Worm (Caenorhabditis elegans) whole organism, young adult: Measurements from ENCODE around the gene srh-184.
A peak's percentile ranks its signal among the peaks of the same experiment; 100 is the strongest.

Source experiments
- B0261.1 ChIP-seq: sonication (generic microtip); optimal IDR thresholded peaks from 2 replicates; lab custom pipeline; 2016; ENCODE audit warnings: mild to moderate bottlenecking, missing genetic modification characterization, moderate library complexity, missing compliant biosample characterization
- C17E4.6 ChIP-seq: fragments of 200-800 bp; sonication (Bioruptor generic); IDR thresholded peaks from 2 replicates; pipeline ENCODE4 v1.3.6; 2022; ENCODE audit warnings: missing genetic modification reagents, missing genetic modification characterization, missing compliant biosample characterization
- F23B12.7 ChIP-seq: sonication (generic microtip); optimal IDR thresholded peaks from 2 replicates; lab custom pipeline; 2017; ENCODE audit warnings: missing genetic modification characterization, mild to moderate bottlenecking, missing compliant biosample characterization, antibody characterized with exemption, moderate library complexity; ENCODE audit not compliant: insufficient read depth
- F52B5.7 ChIP-seq: sonication (generic microtip); optimal IDR thresholded peaks from 2 replicates; lab custom pipeline; 2016; ENCODE audit warnings: mild to moderate bottlenecking, missing genetic modification characterization, missing compliant biosample characterization
- F57C9.4 ChIP-seq: sonication (generic microtip); optimal IDR thresholded peaks from 2 replicates; lab custom pipeline; 2017; ENCODE audit warnings: mild to moderate bottlenecking, missing genetic modification characterization, missing compliant biosample characterization
- K12H6.12 ChIP-seq: fragments of 200-800 bp; sonication (Bioruptor generic); optimal IDR thresholded peaks from 2 replicates; lab custom pipeline; 2018; ENCODE audit warnings: mild to moderate bottlenecking, missing genetic modification characterization, missing compliant biosample characterization
- Y95B8A.8 ChIP-seq: fragments of 200-800 bp; sonication (Bioruptor generic); IDR thresholded peaks from 2 replicates; pipeline ENCODE4 v1.3.6; 2022; ENCODE audit warnings: missing genetic modification reagents, missing genetic modification characterization, missing compliant biosample characterization
- ZK185.1 ChIP-seq: sonication (generic microtip); optimal IDR thresholded peaks from 2 replicates; lab custom pipeline; 2016; ENCODE audit warnings: mild to moderate bottlenecking, missing genetic modification characterization, missing compliant biosample characterization; ENCODE audit not compliant: poor library complexity, severe bottlenecking
- ama-1 ChIP-seq, 3 experiments: fragments of 150-350 bp in 1 of 3; sonication (generic microtip) in 2 of 3; optimal IDR thresholded peaks; 2 replicates each; lab custom pipeline; 2014 to 2018; ENCODE audit warnings: missing biosample characterization in 2 of 3, missing genetic modification characterization in 2 of 3, missing genetic modification reagents in 2 of 3
- attf-3 ChIP-seq: fragments of 200-800 bp; sonication (Bioruptor generic); conservative IDR thresholded peaks from 2 replicates; pipeline ENCODE4 v1.3.6; 2022; ENCODE audit warnings: missing genetic modification reagents, missing genetic modification characterization, missing compliant biosample characterization
- bed-1 ChIP-seq: fragments of 200-800 bp; sonication (Bioruptor generic); IDR thresholded peaks from 2 replicates; pipeline ENCODE4 v1.3.6; 2022; ENCODE audit warnings: missing genetic modification reagents, missing genetic modification characterization, missing compliant biosample characterization
- bed-2 ChIP-seq: fragments of 200-800 bp; sonication (Bioruptor generic); IDR thresholded peaks from 2 replicates; pipeline ENCODE4 v1.3.6; 2022; ENCODE audit warnings: missing genetic modification reagents, missing genetic modification characterization, missing compliant biosample characterization
- ccch-3 ChIP-seq: fragments of 200-800 bp; sonication (Bioruptor generic); optimal IDR thresholded peaks from 2 replicates; lab custom pipeline; 2018; ENCODE audit warnings: mild to moderate bottlenecking, missing genetic modification characterization, missing compliant biosample characterization
- cebp-1 ChIP-seq, 2 experiments: fragments of 200-800 bp in 1 of 2; sonication (Bioruptor generic) in 1 of 2; sonication (generic microtip) in 1 of 2; IDR thresholded peaks in 1 of 2; optimal IDR thresholded peaks in 1 of 2; 2 replicates each; pipeline versions ENCODE4 v1.3.6 to Lab custom; 2017 to 2022; ENCODE audit warnings: missing compliant biosample characterization in 2 of 2, missing genetic modification characterization in 2 of 2, mild to moderate bottlenecking in 1 of 2, missing genetic modification reagents in 1 of 2, moderate library complexity in 1 of 2
- cebp-2 ChIP-seq: fragments of 200-800 bp; sonication (Bioruptor generic); IDR thresholded peaks from 2 replicates; pipeline ENCODE4 v1.3.6; 2022; ENCODE audit warnings: missing genetic modification characterization, missing compliant biosample characterization
- ceh-27 ChIP-seq: fragments of 200-800 bp; sonication (Bioruptor generic); optimal IDR thresholded peaks from 2 replicates; lab custom pipeline; 2018; ENCODE audit warnings: mild to moderate bottlenecking, missing genetic modification characterization, moderate library complexity, missing compliant biosample characterization
- ceh-40 ChIP-seq: fragments of 200-800 bp; sonication (Bioruptor generic); IDR thresholded peaks from 2 replicates; pipeline ENCODE4 v1.3.6; 2022; ENCODE audit warnings: missing genetic modification characterization, missing compliant biosample characterization
- ceh-91 ChIP-seq: fragments of 200-800 bp; sonication (Bioruptor generic); IDR thresholded peaks from 2 replicates; pipeline ENCODE4 v1.3.6; 2022; ENCODE audit warnings: missing genetic modification reagents, missing genetic modification characterization, missing compliant biosample characterization
- die-1 ChIP-seq: sonication (generic microtip); optimal IDR thresholded peaks from 2 replicates; lab custom pipeline; 2016; ENCODE audit warnings: missing genotype, mild to moderate bottlenecking, missing genetic modification characterization, missing compliant biosample characterization
- dox-1 ChIP-seq: fragments of 200-800 bp; sonication (Bioruptor generic); IDR thresholded peaks from 2 replicates; pipeline ENCODE4 v1.3.6; 2022; ENCODE audit warnings: missing genetic modification reagents, missing genetic modification characterization, missing compliant biosample characterization
- dpff-1 ChIP-seq: sonication (generic microtip); optimal IDR thresholded peaks from 2 replicates; lab custom pipeline; 2017; ENCODE audit warnings: mild to moderate bottlenecking, missing genetic modification characterization, missing compliant biosample characterization
- dpl-1 ChIP-seq: fragments of 150-350 bp; optimal IDR thresholded peaks from 2 replicates; lab custom pipeline; 2014; ENCODE audit warnings: missing biosample characterization, missing genetic modification reagents, missing genetic modification characterization
- gei-17 ChIP-seq: fragments of 200-800 bp; sonication (Bioruptor generic); optimal IDR thresholded peaks from 2 replicates; lab custom pipeline; 2018; ENCODE audit warnings: mild to moderate bottlenecking, missing genetic modification characterization, missing compliant biosample characterization
- hlh-26 ChIP-seq: fragments of 200-800 bp; sonication (Bioruptor generic); conservative IDR thresholded peaks from 2 replicates; pipeline ENCODE4 v1.3.6; 2022; ENCODE audit warnings: missing genetic modification reagents, missing genetic modification characterization, missing compliant biosample characterization
- hmg-20 ChIP-seq: fragments of 200-800 bp; sonication (Bioruptor generic); IDR thresholded peaks from 2 replicates; pipeline ENCODE4 v1.3.6; 2022; ENCODE audit warnings: missing genetic modification reagents, missing genetic modification characterization, missing compliant biosample characterization
- hsf-1 ChIP-seq: fragments of 200-800 bp; sonication (Bioruptor generic); IDR thresholded peaks from 2 replicates; pipeline ENCODE4 v1.3.6; 2022; ENCODE audit warnings: missing genetic modification reagents, missing genetic modification characterization, missing compliant biosample characterization
- let-607 ChIP-seq, 2 experiments: fragments of 200-800 bp in 1 of 2; sonication (Bioruptor generic) in 1 of 2; sonication (generic microtip) in 1 of 2; optimal IDR thresholded peaks; 2 replicates each; lab custom pipeline; 2016 to 2018; ENCODE audit warnings: mild to moderate bottlenecking in 2 of 2, missing compliant biosample characterization in 2 of 2, missing genetic modification characterization in 2 of 2, moderate library complexity in 2 of 2, missing genotype in 1 of 2
- lin-26 ChIP-seq: fragments of 200-800 bp; sonication (Bioruptor generic); IDR thresholded peaks from 2 replicates; pipeline ENCODE4 v1.3.6; 2022; ENCODE audit warnings: missing genetic modification reagents, missing genetic modification characterization, missing compliant biosample characterization
- lin-54 ChIP-seq: fragments of 200-800 bp; sonication (Bioruptor generic); optimal IDR thresholded peaks from 2 replicates; lab custom pipeline; 2018; ENCODE audit warnings: mild to moderate bottlenecking, missing genetic modification characterization, missing compliant biosample characterization
- madf-8 ChIP-seq: fragments of 200-800 bp; sonication (Bioruptor generic); conservative IDR thresholded peaks from 2 replicates; pipeline ENCODE4 v1.3.6; 2022; ENCODE audit warnings: missing genetic modification reagents, missing genetic modification characterization, missing compliant biosample characterization
- mxl-1 ChIP-seq: sonication (generic microtip); optimal IDR thresholded peaks from 2 replicates; lab custom pipeline; 2016; ENCODE audit warnings: missing genetic modification characterization, missing compliant biosample characterization
- nhr-80 ChIP-seq: sonication (generic microtip); optimal IDR thresholded peaks from 2 replicates; lab custom pipeline; 2016; ENCODE audit warnings: missing genetic modification characterization, missing compliant biosample characterization
- nhr-90 ChIP-seq: sonication (generic microtip); optimal IDR thresholded peaks from 2 replicates; lab custom pipeline; 2016; ENCODE audit warnings: missing genotype, mild to moderate bottlenecking, missing genetic modification characterization, missing compliant biosample characterization
- rec-8 ChIP-seq, 2 experiments: sonication (generic microtip); optimal IDR thresholded peaks; 2 replicates each; lab custom pipeline; 2016; ENCODE audit warnings: mild to moderate bottlenecking in 2 of 2, missing genetic modification characterization in 2 of 2, missing genetic modification reagents in 2 of 2, missing genotype in 2 of 2, missing biosample characterization in 1 of 2, missing compliant biosample characterization in 1 of 2, moderate library complexity in 1 of 2
- repo-1 ChIP-seq: sonication (generic microtip); optimal IDR thresholded peaks from 2 replicates; lab custom pipeline; 2017; ENCODE audit warnings: mild to moderate bottlenecking, missing genetic modification characterization, missing compliant biosample characterization
- snpc-3.4 ChIP-seq: sonication (generic microtip); optimal IDR thresholded peaks from 2 replicates; lab custom pipeline; 2017; ENCODE audit warnings: missing genetic modification characterization, mild to moderate bottlenecking, missing compliant biosample characterization, antibody characterized with exemption, moderate library complexity, missing genotype, missing genetic modification reagents
- unc-130 ChIP-seq: sonication (generic microtip); optimal IDR thresholded peaks from 2 replicates; lab custom pipeline; 2016; ENCODE audit warnings: missing genetic modification reagents, missing genetic modification characterization, missing compliant biosample characterization
- zim-3 ChIP-seq: sonication (generic microtip); optimal IDR thresholded peaks from 2 replicates; lab custom pipeline; 2017; ENCODE audit warnings: mild to moderate bottlenecking, missing genetic modification characterization, moderate library complexity, missing compliant biosample characterization
- ztf-18 ChIP-seq: sonication (generic microtip); optimal IDR thresholded peaks from 2 replicates; lab custom pipeline; 2016; ENCODE audit warnings: missing genotype, mild to moderate bottlenecking, missing genetic modification characterization, missing compliant biosample characterization
- ztf-25 ChIP-seq: fragments of 200-800 bp; sonication (Bioruptor generic); IDR thresholded peaks from 2 replicates; pipeline ENCODE4 v1.3.6; 2022; ENCODE audit warnings: missing genetic modification reagents, missing genetic modification characterization, missing compliant biosample characterization
- ztf-3 ChIP-seq: fragments of 200-800 bp; sonication (Bioruptor generic); optimal IDR thresholded peaks from 2 replicates; lab custom pipeline; 2018; ENCODE audit warnings: mild to moderate bottlenecking, missing genetic modification characterization, missing compliant biosample characterization
- ztf-6 ChIP-seq: fragments of 200-800 bp; sonication (Bioruptor generic); IDR thresholded peaks from 2 replicates; pipeline ENCODE4 v1.3.6; 2022; ENCODE audit warnings: missing genetic modification reagents, missing genetic modification characterization, missing compliant biosample characterization

srh-184 gene

ce11 chrV:10758658-10759057 is 39.3 kb downstream of the srh-184 start, which contains the start of gene F28H7.8:
TSS of gene F28H7.8 (plus strand) at chrV:10758958.
- TF ChIP-seq cebp-2, result no peak
- no peak for TF ChIP-seq F52B5.7 (tag; lab: Kevin White, UChicago)
- no peak for TF ChIP-seq F23B12.7 (tag; lab: Kevin White, UChicago)
- TF ChIP-seq mxl-1 (tag; lab: Kevin White, UChicago), result no peak
- no peak for TF ChIP-seq nhr-80 (tag; lab: Kevin White, UChicago)
- TF ChIP-seq gei-17 (GFP tag; lab: Kevin White, UChicago), result no peak
- no peak for TF ChIP-seq ceh-40 (GFP tag; lab: Robert Waterston, UW)
- no peak for TF ChIP-seq Y95B8A.8 (GFP tag; lab: Robert Waterston, UW)
- no peak for TF ChIP-seq zim-3 (tag; lab: Kevin White, UChicago)
- TF ChIP-seq dox-1 (GFP tag; lab: Robert Waterston, UW), result no peak
- no peak for TF ChIP-seq repo-1 (tag; lab: Kevin White, UChicago)
- TF ChIP-seq attf-3 (GFP tag; lab: Robert Waterston, UW), result no peak
- no peak for TF ChIP-seq ceh-27 (GFP tag; lab: Kevin White, UChicago)
- TF ChIP-seq dpl-1 (GFP tag; lab: Kevin White, UChicago), result no peak
- no peak for TF ChIP-seq ztf-25 (GFP tag; lab: Robert Waterston, UW)
- no peak for TF ChIP-seq dpff-1 (tag; lab: Kevin White, UChicago)
- TF ChIP-seq ZK185.1, result no peak

- TF ChIP-seq let-607 (tag; optimal IDR thresholded peaks at IDR 0.05; lab: Kevin White, UChicago) (no peak), bed-2 (GFP tag; lab: Robert Waterston, UW) (no peak), rec-8 (tag; optimal IDR thresholded peaks at IDR 0.05; lab: Kevin White, UChicago) (no peak), madf-8 (GFP tag; lab: Robert Waterston, UW) (no peak), ztf-18 (tag; lab: Kevin White, UChicago) (no peak), cebp-1 (GFP tag; IDR thresholded peaks at IDR 0.05; lab: Robert Waterston, UW) (peak; percentile 57; the same call in 1 of the 2 replicates), cebp-1 (tag; optimal IDR thresholded peaks at IDR 0.05; lab: Kevin White, UChicago) (no peak)
Measured at ce11 chrV:10757128-10757527, 40.9 kb downstream of the srh-184 start.

- TF ChIP-seq ceh-91 (GFP tag; lab: Robert Waterston, UW), result no peak
- TF ChIP-seq ama-1 (optimal IDR thresholded peaks at IDR 0.05; lab: Kevin White, UChicago), result no peak
- no peak for TF ChIP-seq ama-1 (GFP tag; optimal IDR thresholded peaks at IDR 0.05; lab: Kevin White, UChicago)
- TF ChIP-seq, all 124 proteins: peak for 0
Measured at ce11 chrV:10756698-10757097, 41.3 kb downstream of the srh-184 start, which contains the start of gene irld-6. TSS of gene irld-6 (minus strand) at chrV:10756798.

ce11 chrV:10754050-10754449 is 43.9 kb downstream of the srh-184 start, which contains the start of gene F28H7.7:
TSS of gene F28H7.7 (minus strand) at chrV:10754150.
- TF ChIP-seq K12H6.12 (tag; lab: Kevin White, UChicago) (no peak), ccch-3 (GFP tag; lab: Kevin White, UChicago) (no peak), ztf-3 (GFP tag; lab: Kevin White, UChicago) (no peak), B0261.1 (tag; lab: Kevin White, UChicago) (no peak), nhr-90 (tag; lab: Kevin White, UChicago) (no peak), lin-26 (GFP tag; lab: Robert Waterston, UW) (no peak), hsf-1 (GFP tag; lab: Robert Waterston, UW) (no peak), F57C9.4 (tag; lab: Kevin White, UChicago) (no peak), die-1 (tag; lab: Kevin White, UChicago) (no peak), ztf-6 (GFP tag; lab: Robert Waterston, UW) (no peak), lin-54 (GFP tag; lab: Kevin White, UChicago) (no peak), dpl-1 (GFP tag; lab: Kevin White, UChicago) (no peak), unc-130 (GFP tag; lab: Kevin White, UChicago) (no peak), snpc-3.4 (tag; lab: Kevin White, UChicago) (no peak), madf-8 (GFP tag; lab: Robert Waterston, UW) (no peak), hlh-26 (no peak), C17E4.6 (GFP tag; lab: Robert Waterston, UW) (no peak), hmg-20 (GFP tag; lab: Robert Waterston, UW) (no peak), bed-1 (GFP tag; lab: Robert Waterston, UW) (no peak)
